Fruit fly (Drosophila melanogaster) whole organism, embryonic: ENCODE measurements around the gene CG6937.
A peak's percentile ranks its signal among the peaks of the same experiment; 100 is the strongest.

Experiments used
- Ada2b ChIP-seq: fragments of 200-800 bp; sonication (Bioruptor generic); IDR thresholded peaks from 2 replicates; pipeline ENCODE4 v1.3.6; 2022; ENCODE audit warnings: missing biosample characterization, missing genetic modification characterization
- B-H1 ChIP-seq: fragments of 200-800 bp; sonication (Bioruptor generic); IDR thresholded peaks from 3 replicates; pipeline ENCODE4 v1.3.6; 2022; ENCODE audit warnings: missing biosample characterization, missing genetic modification characterization
- CG10654 ChIP-seq: fragments of 200-800 bp; sonication (Bioruptor generic); optimal IDR thresholded peaks from 2 replicates; lab custom pipeline; 2016; ENCODE audit warnings: missing biosample characterization, missing genetic modification characterization
- CG10959 ChIP-seq: fragments of 200-800 bp; sonication (Bioruptor generic); IDR thresholded peaks from 2 replicates; pipeline ENCODE4 v1.3.6; 2022; ENCODE audit warnings: missing biosample characterization, missing genetic modification characterization
- CG12219 ChIP-seq: fragments of 200-800 bp; sonication (Bioruptor generic); optimal IDR thresholded peaks from 3 replicates; lab custom pipeline; 2018; ENCODE audit warnings: missing biosample characterization, mild to moderate bottlenecking, missing genetic modification characterization
- CG1233 ChIP-seq: fragments of 200-800 bp; sonication (Bioruptor generic); optimal IDR thresholded peaks from 4 replicates; lab custom pipeline; 2018; ENCODE audit warnings: missing biosample characterization, mild to moderate bottlenecking, missing genetic modification characterization
- CG14441 ChIP-seq: fragments of 200-800 bp; sonication (Bioruptor generic); IDR thresholded peaks from 2 replicates; pipeline ENCODE4 v1.3.6; 2022; ENCODE audit warnings: missing biosample characterization, missing genetic modification characterization
- CG14667 ChIP-seq: fragments of 200-800 bp; sonication (Bioruptor generic); IDR thresholded peaks from 2 replicates; pipeline ENCODE4 v1.3.6; 2022; ENCODE audit warnings: missing biosample characterization, missing genetic modification characterization
- CG15073 ChIP-seq: fragments of 200-800 bp; sonication (Bioruptor generic); optimal IDR thresholded peaks from 2 replicates; lab custom pipeline; 2016; ENCODE audit warnings: missing biosample characterization, missing genetic modification characterization
- CG15479 ChIP-seq: fragments of 200-800 bp; sonication (Bioruptor generic); optimal IDR thresholded peaks from 3 replicates; lab custom pipeline; 2019; ENCODE audit warnings: missing biosample characterization, mild to moderate bottlenecking, missing genetic modification characterization, moderate library complexity
- CG15514 ChIP-seq: fragments of 200-800 bp; sonication (Bioruptor generic); optimal IDR thresholded peaks from 3 replicates; lab custom pipeline; 2017; ENCODE audit warnings: missing biosample characterization, missing genetic modification characterization, mild to moderate bottlenecking, moderate library complexity, missing genetic modification reagents
- CG16813 ChIP-seq: fragments of 200-800 bp; sonication (Bioruptor generic); IDR thresholded peaks from 3 replicates; pipeline ENCODE4 v1.3.6; 2022; ENCODE audit warnings: missing biosample characterization, missing genetic modification characterization; ENCODE audit not compliant: partially characterized antibody
- CG17361 ChIP-seq: fragments of 200-800 bp; sonication (Bioruptor generic); IDR thresholded peaks from 3 replicates; pipeline ENCODE4 v1.3.6; 2022; ENCODE audit warnings: missing biosample characterization, missing genetic modification characterization
- CG4360 ChIP-seq: fragments of 200-800 bp; sonication (Bioruptor generic); IDR thresholded peaks from 2 replicates; pipeline ENCODE4 v1.3.6; 2022; ENCODE audit warnings: missing biosample characterization, missing genetic modification characterization
- CG5953 ChIP-seq: fragments of 200-800 bp; sonication (Bioruptor generic); IDR thresholded peaks from 2 replicates; pipeline ENCODE4 v1.3.6; 2022; ENCODE audit warnings: missing biosample characterization, missing genetic modification characterization
- CG7556 ChIP-seq: fragments of 200-800 bp; sonication (Bioruptor generic); optimal IDR thresholded peaks from 2 replicates; lab custom pipeline; 2017; ENCODE audit warnings: missing biosample characterization, mild to moderate bottlenecking, missing genetic modification characterization
- CG8359 ChIP-seq: fragments of 200-800 bp; sonication (Bioruptor generic); optimal IDR thresholded peaks from 2 replicates; lab custom pipeline; 2017; ENCODE audit warnings: missing biosample characterization, mild to moderate bottlenecking, missing genetic modification characterization, borderline replicate concordance
- CG9437 ChIP-seq: fragments of 200-800 bp; sonication (Bioruptor generic); optimal IDR thresholded peaks from 2 replicates; lab custom pipeline; 2018; ENCODE audit warnings: missing biosample characterization, mild to moderate bottlenecking, missing genetic modification characterization
- Deaf1 ChIP-seq: fragments of 200-800 bp; optimal IDR thresholded peaks from 3 replicates; lab custom pipeline; 2019; ENCODE audit warnings: missing biosample characterization, mild to moderate bottlenecking, missing genetic modification characterization, moderate library complexity
- Dp ChIP-seq: fragments of 200-800 bp; sonication (Bioruptor generic); optimal IDR thresholded peaks from 2 replicates; lab custom pipeline; 2018; ENCODE audit warnings: missing biosample characterization, mild to moderate bottlenecking, missing genetic modification characterization, moderate library complexity
- E2f2 ChIP-seq: fragments of 200-800 bp; sonication (Bioruptor generic); IDR thresholded peaks from 2 replicates; pipeline ENCODE4 v1.3.6; 2022; ENCODE audit warnings: missing biosample characterization, missing genetic modification characterization
- HLH3B ChIP-seq: fragments of 200-800 bp; sonication (Bioruptor generic); IDR thresholded peaks from 2 replicates; pipeline ENCODE4 v1.3.6; 2022; ENCODE audit warnings: missing biosample characterization, missing genetic modification characterization
- HLH4C ChIP-seq: fragments of 200-800 bp; sonication (Bioruptor generic); IDR thresholded peaks from 3 replicates; pipeline ENCODE4 v1.3.6; 2022; ENCODE audit warnings: missing biosample characterization, missing genetic modification characterization; ENCODE audit not compliant: partially characterized antibody
- Hr39 ChIP-seq: fragments of >200 bp; optimal IDR thresholded peaks from 2 replicates; lab custom pipeline; 2017
- MBD-R2 ChIP-seq: fragments of 200-800 bp; sonication (Bioruptor generic); IDR thresholded peaks from 2 replicates; pipeline ENCODE4 v1.3.6; 2022; ENCODE audit warnings: missing biosample characterization, missing genetic modification characterization
- Nf-YB ChIP-seq: fragments of 200-800 bp; sonication (Bioruptor generic); optimal IDR thresholded peaks from 3 replicates; lab custom pipeline; 2019; ENCODE audit warnings: missing biosample characterization, mild to moderate bottlenecking, missing genetic modification characterization, moderate library complexity
- Oli ChIP-seq: fragments of 200-800 bp; sonication (Bioruptor generic); optimal IDR thresholded peaks from 2 replicates; lab custom pipeline; 2018; ENCODE audit warnings: missing biosample characterization, mild to moderate bottlenecking, missing genetic modification characterization, moderate library complexity
- Scr ChIP-seq: fragments of 200-800 bp; sonication (Bioruptor generic); IDR thresholded peaks from 2 replicates; pipeline ENCODE4 v1.3.6; 2022; ENCODE audit warnings: missing biosample characterization, missing genetic modification characterization; ENCODE audit not compliant: partially characterized antibody
- amos ChIP-seq: fragments of 200-800 bp; sonication (Bioruptor generic); IDR thresholded peaks from 2 replicates; pipeline ENCODE4 v1.3.6; 2022; ENCODE audit warnings: missing biosample characterization, missing genetic modification characterization; ENCODE audit not compliant: partially characterized antibody
- az2 ChIP-seq: fragments of 200-800 bp; sonication (Bioruptor generic); optimal IDR thresholded peaks from 3 replicates; lab custom pipeline; 2016; ENCODE audit warnings: missing biosample characterization, missing genetic modification characterization
- cad ChIP-seq: fragments of >200 bp; optimal IDR thresholded peaks from 2 replicates; lab custom pipeline; 2017; ENCODE audit warnings: missing biosample characterization, missing genetic modification characterization
- croc ChIP-seq: fragments of 200-800 bp; sonication (Bioruptor generic); conservative IDR thresholded peaks from 3 replicates; pipeline ENCODE4 v1.3.6; 2022; ENCODE audit warnings: missing biosample characterization, missing genetic modification characterization
- crol ChIP-seq: fragments of 200-800 bp; sonication (Bioruptor generic); IDR thresholded peaks from 2 replicates; pipeline ENCODE4 v1.3.6; 2022; ENCODE audit warnings: missing biosample characterization, missing genetic modification characterization
- disco-r ChIP-seq: fragments of 200-800 bp; sonication (Bioruptor generic); optimal IDR thresholded peaks from 2 replicates; lab custom pipeline; 2016; ENCODE audit warnings: missing biosample characterization, missing genetic modification characterization
- ind ChIP-seq: fragments of 200-800 bp; sonication (Bioruptor generic); optimal IDR thresholded peaks from 3 replicates; lab custom pipeline; 2016; ENCODE audit warnings: missing biosample characterization, missing genetic modification characterization
- kah ChIP-seq: fragments of 200-800 bp; sonication (Bioruptor generic); optimal IDR thresholded peaks from 2 replicates; lab custom pipeline; 2018; ENCODE audit warnings: missing biosample characterization, mild to moderate bottlenecking, missing genetic modification characterization
- ken ChIP-seq: fragments of 200-800 bp; sonication (Bioruptor generic); IDR thresholded peaks from 3 replicates; pipeline ENCODE4 v1.3.6; 2022; ENCODE audit warnings: missing biosample characterization, missing genetic modification characterization
- lab ChIP-seq: fragments of 200-800 bp; sonication (Bioruptor generic); optimal IDR thresholded peaks from 3 replicates; lab custom pipeline; 2017; ENCODE audit warnings: missing biosample characterization, missing genetic modification characterization, mild to moderate bottlenecking, moderate library complexity, missing genetic modification reagents
- lilli ChIP-seq: fragments of 200-800 bp; sonication (Bioruptor generic); optimal IDR thresholded peaks from 3 replicates; lab custom pipeline; 2016; ENCODE audit warnings: missing biosample characterization, missing genetic modification characterization
- pho ChIP-seq: fragments of 200-800 bp; sonication (Bioruptor generic); optimal IDR thresholded peaks from 2 replicates; lab custom pipeline; 2016; ENCODE audit warnings: missing biosample characterization, missing genetic modification characterization
- prd ChIP-seq, 3 experiments: fragments of >200 bp in 2 of 3; fragments of 200-800 bp in 1 of 3; sonication (Bioruptor generic) in 1 of 3; optimal IDR thresholded peaks in 2 of 3; IDR thresholded peaks in 1 of 3; 2 replicates in 2 of 3; 3 replicates in 1 of 3; pipeline versions ENCODE4 v1.3.6 to Lab custom; 2017 to 2022; ENCODE audit warnings: missing biosample characterization in 1 of 3, missing genetic modification characterization in 1 of 3
- pros ChIP-seq: fragments of 200-800 bp; sonication (Bioruptor generic); optimal IDR thresholded peaks from 3 replicates; lab custom pipeline; 2019; ENCODE audit warnings: missing biosample characterization, mild to moderate bottlenecking, missing genetic modification characterization, moderate library complexity
- ranshi ChIP-seq: fragments of 200-800 bp; sonication (Bioruptor generic); IDR thresholded peaks from 2 replicates; pipeline ENCODE4 v1.3.6; 2022; ENCODE audit warnings: missing biosample characterization, missing genetic modification characterization
- rib ChIP-seq: fragments of 200-800 bp; sonication (Bioruptor generic); IDR thresholded peaks from 2 replicates; pipeline ENCODE4 v1.3.6; 2022; ENCODE audit warnings: missing biosample characterization, missing genetic modification characterization
- row ChIP-seq: fragments of 200-800 bp; sonication (Bioruptor generic); IDR thresholded peaks from 3 replicates; pipeline ENCODE4 v1.3.6; 2022; ENCODE audit warnings: missing biosample characterization, missing genetic modification characterization
- seq ChIP-seq: fragments of 200-800 bp; sonication (Bioruptor generic); IDR thresholded peaks from 2 replicates; pipeline ENCODE4 v1.3.6; 2022; ENCODE audit warnings: missing biosample characterization, missing genetic modification characterization
- sima ChIP-seq: fragments of 200-800 bp; sonication (Bioruptor generic); optimal IDR thresholded peaks from 2 replicates; lab custom pipeline; 2016; ENCODE audit warnings: missing biosample characterization, missing genetic modification characterization
- slbo ChIP-seq: fragments of 200-800 bp; sonication (Bioruptor generic); IDR thresholded peaks from 2 replicates; pipeline ENCODE4 v1.3.6; 2022; ENCODE audit warnings: missing biosample characterization, missing genetic modification characterization
- tgo ChIP-seq: fragments of 200-800 bp; sonication (Bioruptor generic); IDR thresholded peaks from 3 replicates; pipeline ENCODE4 v1.3.6; 2022; ENCODE audit warnings: missing biosample characterization, missing genetic modification characterization
- vnd ChIP-seq: fragments of 200-800 bp; sonication (Bioruptor generic); IDR thresholded peaks from 3 replicates; pipeline ENCODE4 v1.3.6; 2022; ENCODE audit warnings: missing biosample characterization, missing genetic modification characterization; ENCODE audit not compliant: partially characterized antibody

The CG6937 gene

dm6 chr3R:22542773-22543411 lies 41.7 kb upstream of the CG6937 start (continued):
- TF ChIP-seq rib, result no peak
- TF ChIP-seq lilli, result no peak
- TF ChIP-seq CG4360 (GFP tag; lab: Robert Waterston, UW), result no peak
- TF ChIP-seq CG8359 (GFP tag; lab: Kevin White, UChicago), result no peak
- TF ChIP-seq crol (GFP tag; lab: Robert Waterston, UW), result no peak
- TF ChIP-seq ken (GFP tag; lab: Robert Waterston, UW), result no peak
- no peak for TF ChIP-seq CG5953 (GFP tag; lab: Robert Waterston, UW)
- TF ChIP-seq row (GFP tag; lab: Robert Waterston, UW), result peak; percentile 63
- no peak for TF ChIP-seq Hr39 (lab: Kevin White, UChicago)
- TF ChIP-seq CG16813 (GFP tag; lab: Robert Waterston, UW), result 0 out of 3 replicates have a peak, but pooled peaks have one; percentile 26
- no peak for TF ChIP-seq E2f2 (GFP tag; lab: Robert Waterston, UW)
- no peak for TF ChIP-seq CG7556 (GFP tag; lab: Kevin White, UChicago)
- TF ChIP-seq CG10654 (GFP tag; lab: Kevin White, UChicago), result no peak
- TF ChIP-seq CG14441 (GFP tag; lab: Robert Waterston, UW), result no peak
- TF ChIP-seq CG10959, result no peak
- no peak for TF ChIP-seq HLH3B (GFP tag; lab: Robert Waterston, UW)
- no peak for TF ChIP-seq Scr
- no peak for TF ChIP-seq pho (GFP tag; lab: Kevin White, UChicago)
- TF ChIP-seq slbo, result no peak
- TF ChIP-seq kah (GFP tag; lab: Kevin White, UChicago), result no peak
- no peak for TF ChIP-seq cad (GFP tag; lab: Kevin White, UChicago)
- peak; percentile 21; the same call in 1 of the 3 replicates for TF ChIP-seq B-H1 (GFP tag; lab: Robert Waterston, UW)
- no peak for TF ChIP-seq sima
- no peak for TF ChIP-seq CG15073 (GFP tag; lab: Kevin White, UChicago)
- TF ChIP-seq seq, result no peak
- TF ChIP-seq CG15514 (GFP tag; lab: Kevin White, UChicago), result no peak
- peak; percentile 47 for TF ChIP-seq Ada2b (GFP tag; lab: Robert Waterston, UW)
- TF ChIP-seq vnd (GFP tag; lab: Robert Waterston, UW), result no peak
- TF ChIP-seq prd (optimal IDR thresholded peaks at IDR 0.05; lab: Kevin White, UChicago), result no peak
- TF ChIP-seq prd (GFP tag; IDR thresholded peaks at IDR 0.05; lab: Robert Waterston, UW), result peak; percentile 49; the same call in 1 of the 3 replicates
- TF ChIP-seq croc (GFP tag; lab: Robert Waterston, UW), result no peak
- TF ChIP-seq ind, result peak; percentile 22
- no peak for TF ChIP-seq disco-r
- TF ChIP-seq CG12219, result no peak
- no peak for TF ChIP-seq CG1233 (GFP tag; lab: Kevin White, UChicago)
- no peak for TF ChIP-seq MBD-R2 (GFP tag; lab: Robert Waterston, UW)
- TF ChIP-seq Deaf1 (tag; lab: Kevin White, UChicago), result no peak
- 0 out of 3 replicates have a peak, but pooled peaks have one; percentile 25 for TF ChIP-seq CG17361 (GFP tag; lab: Robert Waterston, UW)
- TF ChIP-seq HLH4C (GFP tag; lab: Robert Waterston, UW), result no peak
- no peak for TF ChIP-seq Dp
- peak; percentile 34 for TF ChIP-seq Oli (tag; lab: Kevin White, UChicago)
- no peak for TF ChIP-seq CG15479
- TF ChIP-seq CG14667 (GFP tag; lab: Robert Waterston, UW), result no peak
- no peak for TF ChIP-seq pros (GFP tag; lab: Kevin White, UChicago)
- no peak for TF ChIP-seq amos (GFP tag; lab: Robert Waterston, UW)
- TF ChIP-seq tgo, result peak; percentile 44; the same call in 1 of the 3 replicates
- TF ChIP-seq ranshi (GFP tag; lab: Robert Waterston, UW), result peak; percentile 29; the same call in 1 of the 2 replicates
- TF ChIP-seq lab (GFP tag; lab: Kevin White, UChicago), result peak; percentile 17
- TF ChIP-seq az2 (GFP tag; lab: Kevin White, UChicago), result no peak
- TF ChIP-seq CG9437 (GFP tag; lab: Kevin White, UChicago), result no peak
- no peak for TF ChIP-seq Nf-YB (GFP tag; lab: Kevin White, UChicago)
